Fruit fly (Drosophila melanogaster): ENCODE data around the gene CG3448.

DNA sequence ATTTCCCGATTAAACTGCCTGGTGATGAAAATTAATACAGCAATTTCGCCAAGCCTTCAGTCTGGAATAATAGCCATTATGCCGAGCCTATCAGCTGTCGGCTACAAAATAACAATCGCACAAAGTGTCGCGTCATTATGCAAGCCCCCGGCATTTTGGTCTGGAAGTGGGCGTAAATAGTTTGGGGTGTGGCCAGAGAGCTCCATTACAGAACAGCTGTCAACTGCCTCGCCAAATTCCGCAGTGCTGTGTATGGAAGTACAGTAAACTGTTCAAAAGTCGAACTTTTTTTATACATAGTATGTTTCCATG is 30.6 kb downstream of the CG3448 start:
- TF ChIP-seq pan (optimal IDR thresholded peaks at IDR 0.05): no peak
- TF ChIP-seq psq (GFP tag; optimal IDR thresholded peaks at IDR 0.05): no peak
- TF ChIP-seq h (GFP tag; optimal IDR thresholded peaks at IDR 0.05): no peak
- no peak for TF ChIP-seq sv (GFP tag; optimal IDR thresholded peaks at IDR 0.05)
- no peak for TF ChIP-seq GATAd (GFP tag; optimal IDR thresholded peaks at IDR 0.05)
- TF ChIP-seq dmrt93B (GFP tag; optimal IDR thresholded peaks at IDR 0.05): no peak

Measured in whole organism, wandering third instar larva.